Worm (Caenorhabditis elegans) whole organism, midembryonic: ENCODE data around the gene F07F6.2.

Experiments used
- T22C8.4 ChIP-seq: fragments of 200-800 bp; sonication (Bioruptor generic); IDR thresholded peaks from 2 replicates; pipeline ENCODE4 v1.3.6; 2022; ENCODE audit warnings: missing genetic modification characterization, missing compliant biosample characterization
- cog-1 ChIP-seq: sonication (generic microtip); optimal IDR thresholded peaks from 2 replicates; lab custom pipeline; 2016; ENCODE audit warnings: missing genetic modification characterization, missing compliant biosample characterization
- flt-1 ChIP-seq: fragments of 200-800 bp; sonication (Bioruptor generic); IDR thresholded peaks from 2 replicates; pipeline ENCODE4 v1.3.6; 2022; ENCODE audit warnings: missing genetic modification characterization, missing compliant biosample characterization
- klf-2 ChIP-seq: fragments of 200-800 bp; sonication (Bioruptor generic); conservative IDR thresholded peaks from 2 replicates; pipeline ENCODE4 v1.3.6; 2022; ENCODE audit warnings: missing genetic modification reagents, missing genetic modification characterization, missing compliant biosample characterization
- med-1 ChIP-seq: sonication (generic microtip); optimal IDR thresholded peaks from 2 replicates; lab custom pipeline; 2017; ENCODE audit warnings: missing genetic modification characterization, mild to moderate bottlenecking, missing compliant biosample characterization, antibody characterized with exemption, missing genetic modification reagents; ENCODE audit not compliant: insufficient read depth
- ref-1 ChIP-seq: fragments of 200-800 bp; sonication (Bioruptor generic); conservative IDR thresholded peaks from 2 replicates; pipeline ENCODE4 v1.3.6; 2022; ENCODE audit warnings: missing genetic modification reagents, missing genetic modification characterization, missing compliant biosample characterization
- tab-1 ChIP-seq: fragments of 200-800 bp; sonication (Bioruptor generic); IDR thresholded peaks from 2 replicates; pipeline ENCODE4 v1.3.6; 2022; ENCODE audit warnings: missing genetic modification characterization, missing compliant biosample characterization
- ztf-23 ChIP-seq: fragments of 200-800 bp; sonication (Bioruptor generic); IDR thresholded peaks from 2 replicates; pipeline ENCODE4 v1.3.6; 2022; ENCODE audit warnings: missing genetic modification reagents, missing genetic modification characterization, missing compliant biosample characterization
- ztf-29 ChIP-seq: fragments of 200-800 bp; sonication (Bioruptor generic); IDR thresholded peaks from 2 replicates; pipeline ENCODE4 v1.3.6; 2022; ENCODE audit warnings: missing genetic modification reagents, missing genetic modification characterization, missing compliant biosample characterization

F07F6.2 gene

ce11 chrII:5449620-5450019 is 19.6 kb downstream of the F07F6.2 start:
- TF ChIP-seq ztf-29 (GFP tag; lab: Robert Waterston, UW) (no peak), T22C8.4 (no peak), ztf-23 (no peak), flt-1 (GFP tag; lab: Robert Waterston, UW) (no peak), med-1 (GFP tag; lab: Kevin White, UChicago) (no peak), cog-1 (no peak)

DNA sequence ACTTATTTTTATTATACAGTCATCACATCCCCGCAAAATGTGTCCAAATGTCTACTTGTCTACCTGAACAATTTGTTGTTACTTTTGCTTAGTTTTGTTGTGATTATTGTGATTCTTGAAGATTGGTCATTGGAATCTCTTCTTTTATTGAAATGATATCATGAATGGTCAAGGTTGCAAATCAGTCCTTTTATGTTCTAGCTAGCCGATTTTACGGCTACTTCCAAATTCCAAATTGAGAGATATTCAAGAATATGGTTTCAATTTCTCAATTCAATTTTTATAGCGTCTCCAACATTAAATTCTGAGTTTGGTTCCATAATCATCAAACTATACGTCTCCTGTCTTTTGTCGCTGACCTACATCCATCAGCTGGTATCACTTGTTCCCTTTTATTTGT is 21.3 kb downstream of the F07F6.2 start:
- no peak for TF ChIP-seq ref-1 (GFP tag; lab: Robert Waterston, UW)

ce11 chrII:5453547-5453946 is 23.5 kb downstream of the F07F6.2 start, which contains the start of gene dhs-5:
dhs-5 (plus strand) TSS chrII:5453847.
- no peak for TF ChIP-seq T22C8.4

DNA sequence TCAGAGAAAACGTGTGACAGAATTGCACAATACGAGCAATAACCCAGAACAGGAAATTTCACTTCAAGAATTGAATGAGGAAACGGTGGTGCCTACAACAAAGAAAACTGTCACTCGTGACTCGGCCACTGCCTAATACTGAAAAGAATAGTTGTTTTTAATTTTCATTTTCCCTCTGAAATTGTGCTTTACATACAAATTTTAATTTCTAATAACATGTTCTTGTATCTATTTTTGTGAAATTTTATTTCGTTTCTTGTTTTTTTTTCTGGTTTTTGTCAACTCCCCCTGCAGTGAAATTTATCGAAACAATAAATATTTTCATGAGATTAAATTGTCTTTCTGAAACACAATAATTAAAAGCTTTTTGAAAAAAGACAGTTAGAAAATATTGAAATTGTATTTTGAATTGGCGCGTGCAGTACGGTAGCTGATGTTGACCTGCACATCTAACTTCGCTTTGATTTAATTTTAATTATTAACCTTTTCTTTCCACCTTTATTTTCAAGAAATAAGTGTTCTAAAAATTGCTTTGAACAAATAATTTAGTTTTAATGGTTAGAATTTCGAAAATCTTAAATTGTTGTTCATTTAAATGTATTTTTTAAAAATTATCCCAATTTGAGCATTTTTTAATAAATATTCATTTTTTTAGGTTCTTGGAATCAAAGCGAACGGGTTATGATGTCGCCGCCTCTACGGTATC is 25.8 kb downstream of the F07F6.2 start, which contains the start of gene daz-1:
TSS of gene daz-1 (plus strand) at position 656 of the 706 bp plus-strand sequence.
- TF ChIP-seq cog-1 (no peak), ztf-23 (no peak), ref-1 (GFP tag; lab: Robert Waterston, UW) (no peak), med-1 (GFP tag; lab: Kevin White, UChicago) (no peak), tab-1 (GFP tag; lab: Robert Waterston, UW) (no peak), T22C8.4 (no peak), ztf-29 (GFP tag; lab: Robert Waterston, UW) (no peak), klf-2 (GFP tag; lab: Robert Waterston, UW) (no peak)

- TF ChIP-seq klf-2 (GFP tag; lab: Robert Waterston, UW) (no peak), ref-1 (GFP tag; lab: Robert Waterston, UW) (no peak), ztf-29 (GFP tag; lab: Robert Waterston, UW) (no peak), cog-1 (no peak), T22C8.4 (no peak), flt-1 (GFP tag; lab: Robert Waterston, UW) (no peak), med-1 (GFP tag; lab: Kevin White, UChicago) (no peak), ztf-23 (no peak), tab-1 (GFP tag; lab: Robert Waterston, UW) (no peak)
These were observed 28.8 kb downstream of the F07F6.2 start for ce11 chrII:5458683-5459410.

DNA sequence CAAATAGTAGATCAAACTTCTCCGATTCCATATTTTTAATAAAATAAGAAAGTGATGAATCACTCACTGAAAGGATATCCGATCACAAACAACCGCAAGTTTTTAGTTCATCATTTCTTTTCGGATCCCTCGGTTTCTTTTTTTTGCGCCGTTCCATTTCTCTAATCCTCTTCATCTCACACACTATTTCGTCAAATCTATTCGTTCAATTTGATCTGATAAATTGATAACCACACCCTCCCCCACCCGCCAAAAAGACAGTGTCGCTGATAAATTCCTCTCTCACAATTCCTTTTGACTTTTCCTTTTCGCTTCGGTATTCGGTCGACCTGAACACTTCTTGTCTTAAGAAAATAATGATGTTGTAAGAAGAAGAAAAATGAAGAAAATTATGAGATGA is 29.5 kb downstream of the F07F6.2 start:
- TF ChIP-seq tab-1 (GFP tag; lab: Robert Waterston, UW) (no peak), ref-1 (GFP tag; lab: Robert Waterston, UW) (no peak), cog-1 (no peak), med-1 (GFP tag; lab: Kevin White, UChicago) (no peak), klf-2 (GFP tag; lab: Robert Waterston, UW) (no peak), T22C8.4 (no peak), flt-1 (GFP tag; lab: Robert Waterston, UW) (no peak), ztf-29 (GFP tag; lab: Robert Waterston, UW) (no peak), ztf-23 (no peak)

- TF ChIP-seq klf-2 (GFP tag; lab: Robert Waterston, UW) (no peak), T22C8.4 (peak; percentile 72), cog-1 (peak; percentile 16)
These were observed 30.9 kb downstream of the F07F6.2 start for ce11 chrII:5460911-5461310.

DNA sequence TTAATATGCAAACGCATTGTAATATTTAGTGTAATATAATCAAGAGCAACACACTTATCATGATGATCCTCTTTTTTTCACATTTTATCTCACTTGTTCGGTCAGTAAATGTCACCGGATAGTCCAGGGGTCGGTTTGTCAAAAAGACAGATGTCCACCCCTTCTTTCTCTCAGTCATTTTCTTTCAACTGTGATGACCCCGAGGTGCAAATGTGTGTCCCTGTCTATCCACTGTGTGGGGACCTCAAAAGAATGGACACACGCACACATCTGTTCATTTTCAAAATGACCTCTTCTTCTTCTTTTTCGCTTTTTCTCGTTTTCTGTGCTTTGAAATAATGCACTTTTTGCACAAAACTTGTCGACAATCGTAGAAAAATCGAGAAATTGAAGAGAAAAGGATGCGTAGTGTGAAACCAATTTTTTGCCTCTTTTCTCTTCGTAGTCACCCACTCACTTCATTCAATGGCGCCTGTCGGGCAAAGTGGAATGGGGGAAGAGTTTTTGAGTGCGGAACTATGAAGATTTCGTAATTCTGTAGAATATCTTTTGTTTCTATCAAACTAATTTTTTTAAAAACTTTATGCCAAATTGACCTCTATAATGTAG is 33.8 kb downstream of the F07F6.2 start:
- no peak for TF ChIP-seq cog-1
- no peak for TF ChIP-seq tab-1 (GFP tag; lab: Robert Waterston, UW)
- no peak for TF ChIP-seq ztf-23
- no peak for TF ChIP-seq ztf-29 (GFP tag; lab: Robert Waterston, UW)
- no peak for TF ChIP-seq T22C8.4
- TF ChIP-seq klf-2 (GFP tag; lab: Robert Waterston, UW): no peak
- no peak for TF ChIP-seq ref-1 (GFP tag; lab: Robert Waterston, UW)
- TF ChIP-seq med-1 (GFP tag; lab: Kevin White, UChicago): no peak
- no peak for TF ChIP-seq flt-1 (GFP tag; lab: Robert Waterston, UW)

DNA sequence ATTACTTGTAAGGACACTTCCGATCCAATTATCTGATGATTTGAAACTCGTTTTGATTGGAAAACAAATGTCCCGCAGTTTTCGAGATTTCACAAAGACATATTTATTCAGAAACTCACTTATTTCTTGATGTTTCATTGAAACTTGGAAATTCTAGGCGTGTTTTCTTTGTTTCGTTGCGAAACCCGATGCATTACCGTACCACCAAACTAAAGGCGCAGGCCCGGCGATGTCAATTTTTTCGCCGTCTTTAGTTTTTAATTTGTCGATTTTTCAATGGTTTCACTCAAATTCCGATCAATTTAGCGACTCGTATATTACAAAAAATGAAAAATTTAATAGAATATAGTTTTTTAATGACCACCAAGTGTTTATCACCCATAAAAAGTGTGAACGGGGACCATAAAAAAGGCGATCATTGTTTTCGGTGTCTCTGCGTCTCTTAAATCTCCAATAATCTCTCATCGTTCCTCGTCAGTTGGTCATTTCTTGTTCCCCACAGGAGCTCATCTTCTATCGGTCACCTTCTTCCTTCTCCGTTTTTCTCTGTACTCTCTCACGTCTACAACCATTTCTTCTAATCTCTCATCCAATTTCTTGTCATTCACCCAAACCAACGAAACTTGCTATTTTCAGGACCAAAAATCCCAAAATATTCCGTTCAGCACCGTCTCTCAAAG is 35.9 kb downstream of the F07F6.2 start, which contains the start of gene clr-1:
TSS of gene clr-1 (plus strand) at position 630 of the 680 bp plus-strand sequence.
- TF ChIP-seq ztf-23: no peak
- TF ChIP-seq klf-2 (GFP tag; lab: Robert Waterston, UW): no peak
- TF ChIP-seq med-1 (GFP tag; lab: Kevin White, UChicago): no peak
- no peak for TF ChIP-seq T22C8.4
- TF ChIP-seq cog-1: no peak
- TF ChIP-seq tab-1 (GFP tag; lab: Robert Waterston, UW): no peak
- TF ChIP-seq ref-1 (GFP tag; lab: Robert Waterston, UW): no peak
- no peak for TF ChIP-seq flt-1 (GFP tag; lab: Robert Waterston, UW)
- TF ChIP-seq ztf-29 (GFP tag; lab: Robert Waterston, UW): no peak
